Worm (Caenorhabditis elegans): ENCODE results near the gene F57B1.5.
A peak's percentile ranks its signal among the peaks of the same experiment; 100 is the strongest.

Gene F57B1.5

DNA sequence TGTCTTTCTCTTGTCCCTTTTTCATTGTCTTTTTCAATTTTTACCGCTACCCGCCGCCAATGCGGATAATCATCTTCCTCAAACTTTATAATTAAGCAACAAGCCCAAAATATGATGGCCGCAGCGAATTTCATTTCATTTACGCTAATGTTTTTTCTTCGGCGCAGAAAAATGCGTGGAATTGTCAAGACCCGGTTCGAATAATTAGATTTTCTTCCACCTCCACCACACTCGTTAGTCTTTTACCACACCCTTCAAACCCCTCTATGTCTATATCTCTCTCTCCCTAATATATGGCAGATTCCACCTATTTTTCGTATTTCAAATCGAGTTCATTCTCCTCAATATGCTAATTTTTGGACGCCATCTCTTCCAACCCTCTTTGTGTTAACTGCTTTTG, 37.0 kb upstream of the F57B1.5 start:
- no peak for TF ChIP-seq ceh-83 (GFP tag; optimal IDR thresholded peaks at IDR 0.05)
- no peak for TF ChIP-seq nhr-76 (tag; optimal IDR thresholded peaks at IDR 0.05)
- no peak for TF ChIP-seq mls-2 (tag; optimal IDR thresholded peaks at IDR 0.05)
- peak; percentile 82 for TF ChIP-seq ces-1 (GFP tag; optimal IDR thresholded peaks at IDR 0.05)

DNA sequence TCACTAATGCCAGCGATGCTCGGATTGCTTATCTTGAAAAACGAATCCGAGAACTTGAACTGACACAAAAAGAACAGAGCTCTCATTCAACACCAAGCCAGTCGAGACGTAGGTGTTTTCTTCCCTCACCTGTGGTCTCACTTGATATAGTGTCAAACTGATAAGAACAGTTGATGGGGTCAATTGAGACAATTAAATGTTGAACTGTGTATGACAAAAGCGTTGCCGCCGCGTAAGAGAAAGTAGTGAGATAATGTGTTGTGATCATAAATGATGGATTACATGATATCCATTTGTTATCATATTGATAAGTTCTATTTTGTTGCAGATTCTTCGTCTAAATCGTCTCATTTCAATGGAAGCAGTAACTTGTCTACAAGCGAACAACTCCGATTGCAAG, 33.8 kb upstream of the F57B1.5 start:
- no peak for TF ChIP-seq nhr-12 (tag; optimal IDR thresholded peaks at IDR 0.05)
- no peak for TF ChIP-seq lin-13 (tag; optimal IDR thresholded peaks at IDR 0.05)
- no peak for TF ChIP-seq unc-62 (GFP tag; optimal IDR thresholded peaks at IDR 0.05)
- peak; percentile 20 for TF ChIP-seq blmp-1 (tag; optimal IDR thresholded peaks at IDR 0.05)

ce11 chrV:13176117-13176753, 31.3 kb upstream of the F57B1.5 start, which contains the start of gene him-17:
TSS of gene him-17 (plus strand) at chrV:13176711.
- TF ChIP-seq unc-62 (GFP tag; optimal IDR thresholded peaks at IDR 0.05) (no peak), sptf-1 (tag; optimal IDR thresholded peaks at IDR 0.05) (peak; percentile 72), lsy-2 (tag; optimal IDR thresholded peaks at IDR 0.05) (peak; percentile 2), ceh-39 (tag; optimal IDR thresholded peaks at IDR 0.05) (no peak), ces-1 (GFP tag; optimal IDR thresholded peaks at IDR 0.05) (no peak), unc-39 (tag; optimal IDR thresholded peaks at IDR 0.05) (no peak), lin-32 (GFP tag; optimal IDR thresholded peaks at IDR 0.05) (no peak), nhr-12 (tag; optimal IDR thresholded peaks at IDR 0.05) (no peak), unc-120 (tag; optimal IDR thresholded peaks at IDR 0.05; ENCODE audit: poor library complexity, severe bottlenecking) (peak; percentile 43), tbx-8 (GFP tag; optimal IDR thresholded peaks at IDR 0.05) (no peak), mep-1 (tag; optimal IDR thresholded peaks at IDR 0.05) (peak; percentile 72), pha-4 (tag; optimal IDR thresholded peaks at IDR 0.05) (peak; percentile 57), ztf-11 (tag; optimal IDR thresholded peaks at IDR 0.05) (peak; percentile 27), mls-2 (tag; optimal IDR thresholded peaks at IDR 0.05) (peak; percentile 85), ceh-83 (GFP tag; optimal IDR thresholded peaks at IDR 0.05) (peak; percentile 19), drap-1 (GFP tag; optimal IDR thresholded peaks at IDR 0.05) (peak; percentile 54), cnd-1 (tag; optimal IDR thresholded peaks at IDR 0.05) (peak; percentile 44), sem-2 (GFP tag; optimal IDR thresholded peaks at IDR 0.05) (peak; percentile 49), zip-8 (tag; optimal IDR thresholded peaks at IDR 0.05) (no peak), ham-2 (GFP tag; optimal IDR thresholded peaks at IDR 0.05) (peak; percentile 39), bed-3 (GFP tag; optimal IDR thresholded peaks at IDR 0.05) (peak; percentile 42), hlh-1 (tag; optimal IDR thresholded peaks at IDR 0.05) (peak; percentile 47), blmp-1 (tag; optimal IDR thresholded peaks at IDR 0.05) (no peak), elt-1 (tag; optimal IDR thresholded peaks at IDR 0.05; ENCODE audit: borderline replicate concordance, insufficient read depth) (peak; percentile 40), mab-5 (tag; optimal IDR thresholded peaks at IDR 0.05) (peak; percentile 65), flh-1 (GFP tag; optimal IDR thresholded peaks at IDR 0.05) (no peak), ceh-43 (GFP tag; optimal IDR thresholded peaks at IDR 0.05) (peak; percentile 61), nhr-28 (tag; optimal IDR thresholded peaks at IDR 0.05) (no peak), nhr-76 (tag; optimal IDR thresholded peaks at IDR 0.05) (no peak), snpc-4 (tag; optimal IDR thresholded peaks at IDR 0.05) (no peak), nhr-237 (tag; optimal IDR thresholded peaks at IDR 0.05) (peak; percentile 2), lin-13 (tag; optimal IDR thresholded peaks at IDR 0.05) (peak; percentile 47), M03D4.4 (tag; optimal IDR thresholded peaks at IDR 0.05) (peak; percentile 67), nhr-2 (tag; optimal IDR thresholded peaks at IDR 0.05) (no peak), elt-3 (tag; optimal IDR thresholded peaks at IDR 0.05) (no peak)

ce11 chrV:13176814-13177213, 30.7 kb upstream of the F57B1.5 start:
- TF ChIP-seq mab-5 (tag; optimal IDR thresholded peaks at IDR 0.05): no peak
- no peak for TF ChIP-seq elt-1 (tag; optimal IDR thresholded peaks at IDR 0.05; ENCODE audit: borderline replicate concordance, insufficient read depth)
- TF ChIP-seq drap-1 (GFP tag; optimal IDR thresholded peaks at IDR 0.05): no peak
- TF ChIP-seq tbx-8 (GFP tag; optimal IDR thresholded peaks at IDR 0.05): no peak
- TF ChIP-seq ceh-39 (tag; optimal IDR thresholded peaks at IDR 0.05): no peak
- TF ChIP-seq sem-2 (GFP tag; optimal IDR thresholded peaks at IDR 0.05): no peak
- no peak for TF ChIP-seq ces-1 (GFP tag; optimal IDR thresholded peaks at IDR 0.05)
- no peak for TF ChIP-seq sptf-1 (tag; optimal IDR thresholded peaks at IDR 0.05)
- TF ChIP-seq zip-8 (tag; optimal IDR thresholded peaks at IDR 0.05): no peak
- TF ChIP-seq unc-39 (tag; optimal IDR thresholded peaks at IDR 0.05): no peak
- TF ChIP-seq ham-2 (GFP tag; optimal IDR thresholded peaks at IDR 0.05): no peak
- TF ChIP-seq ceh-83 (GFP tag; optimal IDR thresholded peaks at IDR 0.05): no peak

All from whole organism, mixed stage, embryonic.